Fruit fly (Drosophila melanogaster): Measurements from ENCODE around the gene CG44198.

CG44198 gene

dm6 chr2L:13082177-13082576 lies 36.8 kb downstream of the CG44198 start (continued):
- TF ChIP-seq CG3407 (GFP tag; optimal IDR thresholded peaks at IDR 0.05) (no peak), ara (GFP tag; IDR thresholded peaks at IDR 0.05) (no peak), CG17328 (GFP tag; IDR thresholded peaks at IDR 0.05) (peak; percentile 32; the same call in 1 of the 2 replicates), seq (GFP tag; IDR thresholded peaks at IDR 0.05) (no peak), ttk (GFP tag; IDR thresholded peaks at IDR 0.05) (no peak), CG10654 (GFP tag; optimal IDR thresholded peaks at IDR 0.05) (no peak), Eip74EF (GFP tag; optimal IDR thresholded peaks at IDR 0.05) (no peak), NC2β (GFP tag; optimal IDR thresholded peaks at IDR 0.05) (no peak), br (optimal IDR thresholded peaks at IDR 0.05) (no peak), trem (tag; optimal IDR thresholded peaks at IDR 0.05) (no peak), CG32532 (GFP tag; IDR thresholded peaks at IDR 0.05) (no peak), Hmr (GFP tag; optimal IDR thresholded peaks at IDR 0.05) (peak; percentile 69), schlank (tag; optimal IDR thresholded peaks at IDR 0.05) (peak; percentile 5), Bgb (GFP tag; IDR thresholded peaks at IDR 0.05; ENCODE audit: partially characterized antibody) (no peak), abd-A (tag; optimal IDR thresholded peaks at IDR 0.05) (no peak), CG42726 (GFP tag; IDR thresholded peaks at IDR 0.05; ENCODE audit: partially characterized antibody) (no peak), inv (GFP tag; IDR thresholded peaks at IDR 0.05; ENCODE audit: partially characterized antibody) (no peak), Myb (GFP tag; optimal IDR thresholded peaks at IDR 0.05) (no peak), CG10209 (GFP tag; optimal IDR thresholded peaks at IDR 0.05) (peak; percentile 28), sr (GFP tag; IDR thresholded peaks at IDR 0.05) (no peak), Aef1 (GFP tag; IDR thresholded peaks at IDR 0.05) (no peak), Med (GFP tag) (peak; percentile 74), dmrt11E (tag; optimal IDR thresholded peaks at IDR 0.05) (no peak), lov (optimal IDR thresholded peaks at IDR 0.05) (no peak), lov (GFP tag; IDR thresholded peaks at IDR 0.05) (no peak), Oaz (GFP tag; IDR thresholded peaks at IDR 0.05) (no peak), CG12219 (GFP tag; optimal IDR thresholded peaks at IDR 0.05) (no peak), Sox102F (GFP tag; optimal IDR thresholded peaks at IDR 0.05) (no peak), sens (GFP tag) (peak; percentile 81), ci (GFP tag; IDR thresholded peaks at IDR 0.05) (no peak), hkb (optimal IDR thresholded peaks at IDR 0.05) (no peak), hkb (GFP tag; IDR thresholded peaks at IDR 0.05) (no peak), Fer2 (tag; optimal IDR thresholded peaks at IDR 0.05) (no peak), jing (GFP tag; optimal IDR thresholded peaks at IDR 0.05) (no peak), CG7786 (GFP tag; optimal IDR thresholded peaks at IDR 0.05) (peak; percentile 16), CG7556 (GFP tag; optimal IDR thresholded peaks at IDR 0.05) (no peak), CG4360 (GFP tag; IDR thresholded peaks at IDR 0.05) (no peak), gcm2 (GFP tag; optimal IDR thresholded peaks at IDR 0.05) (no peak), pan (optimal IDR thresholded peaks at IDR 0.05) (no peak), pan (GFP tag; optimal IDR thresholded peaks at IDR 0.05 in 1 of 2, IDR thresholded peaks at IDR 0.05 in 1 of 2) (no peak), Awh (GFP tag; IDR thresholded peaks at IDR 0.05) (no peak), CG2120 (GFP tag; optimal IDR thresholded peaks at IDR 0.05) (peak; percentile 48), CG18262 (tag; optimal IDR thresholded peaks at IDR 0.05) (no peak), pfk (GFP tag; optimal IDR thresholded peaks at IDR 0.05) (no peak), CG15696 (tag; optimal IDR thresholded peaks at IDR 0.05) (no peak), Taf1 (GFP tag; IDR thresholded peaks at IDR 0.05) (no peak), CG18011 (GFP tag; optimal IDR thresholded peaks at IDR 0.05) (peak; percentile 22), Fer1 (GFP tag; optimal IDR thresholded peaks at IDR 0.05) (peak; percentile 33), sd (tag; optimal IDR thresholded peaks at IDR 0.05) (no peak), CG18599 (GFP tag; optimal IDR thresholded peaks at IDR 0.05) (peak; percentile 67), Lim3 (GFP tag; IDR thresholded peaks at IDR 0.05) (no peak), CG7271 (tag; optimal IDR thresholded peaks at IDR 0.05) (no peak), CG10366 (GFP tag; IDR thresholded peaks at IDR 0.05) (no peak)
